Worm (Caenorhabditis elegans): ENCODE results near the gene glc-1.

Gene glc-1

DNA sequence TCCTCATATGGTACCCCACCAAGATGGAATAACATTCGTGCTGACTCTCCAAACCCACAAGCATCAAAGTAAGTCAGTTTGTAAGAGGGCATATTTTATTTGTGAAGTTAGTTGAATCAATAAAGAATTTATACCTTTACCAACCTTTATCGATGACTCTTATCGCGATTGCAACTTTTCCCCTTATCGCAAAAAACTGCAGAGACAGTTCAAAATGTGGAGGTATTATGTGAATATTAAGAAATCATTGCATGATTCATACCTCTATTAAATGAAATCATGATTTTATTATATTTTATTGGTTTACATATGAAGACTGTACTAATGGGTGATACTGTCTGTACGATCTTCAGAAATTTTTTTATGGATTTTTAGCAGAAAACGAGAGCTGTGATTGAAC lies 12.7 kb downstream of the glc-1 start, which contains the start of gene gst-22:
gst-22 (minus strand) TSS at position 103 of the 400 bp plus-strand sequence.
- peak; percentile 51 for TF ChIP-seq nhr-80 (tag; optimal IDR thresholded peaks at IDR 0.05)
- TF ChIP-seq Y67H2A.10 (GFP tag; conservative IDR thresholded peaks at IDR 0.05): no peak
- no peak for TF ChIP-seq B0261.1 (tag; optimal IDR thresholded peaks at IDR 0.05)

- TF ChIP-seq ztf-22 (GFP tag; optimal IDR thresholded peaks at IDR 0.05) (no peak), pha-4 (tag; optimal IDR thresholded peaks at IDR 0.05) (no peak), F37B4.10 (GFP tag; IDR thresholded peaks at IDR 0.05) (no peak), ztf-25 (GFP tag; IDR thresholded peaks at IDR 0.05) (no peak), ceh-27 (GFP tag; optimal IDR thresholded peaks at IDR 0.05) (no peak), let-526 (GFP tag; IDR thresholded peaks at IDR 0.05) (no peak), B0336.3 (GFP tag; IDR thresholded peaks at IDR 0.05) (no peak), nhr-27 (tag; optimal IDR thresholded peaks at IDR 0.05) (no peak), mcd-1 (GFP tag; IDR thresholded peaks at IDR 0.05) (no peak), Y53F4B.3 (GFP tag; IDR thresholded peaks at IDR 0.05) (no peak), B0261.1 (tag; optimal IDR thresholded peaks at IDR 0.05) (no peak), sdz-38 (tag; optimal IDR thresholded peaks at IDR 0.05) (no peak), unc-62 (GFP tag; optimal IDR thresholded peaks at IDR 0.05) (no peak), die-1 (tag; optimal IDR thresholded peaks at IDR 0.05) (no peak), F33H1.4 (GFP tag; IDR thresholded peaks at IDR 0.05) (no peak), zfh-2 (GFP tag; conservative IDR thresholded peaks at IDR 0.05) (no peak), ceh-91 (GFP tag; IDR thresholded peaks at IDR 0.05) (no peak)
Observed at ce11 chrV:16233624-16234023, 14.2 kb downstream of the glc-1 start, which contains the start of gene clec-233. Gene clec-233 (plus strand): TSS chrV:16233924.

- TF ChIP-seq lsy-27 (tag; optimal IDR thresholded peaks at IDR 0.05; ENCODE audit: borderline replicate concordance, insufficient read depth) (no peak), egrh-3 (GFP tag; IDR thresholded peaks at IDR 0.05) (no peak), atf-7 (tag; optimal IDR thresholded peaks at IDR 0.05) (no peak), aptf-2 (GFP tag; conservative IDR thresholded peaks at IDR 0.05) (no peak), ama-1 (optimal IDR thresholded peaks at IDR 0.05) (no peak), ama-1 (GFP tag; optimal IDR thresholded peaks at IDR 0.05) (no peak), B0035.1 (tag; optimal IDR thresholded peaks at IDR 0.05) (no peak), efl-1 (GFP tag; optimal IDR thresholded peaks at IDR 0.05) (no peak), madf-6 (GFP tag; IDR thresholded peaks at IDR 0.05) (no peak), ztf-22 (GFP tag; optimal IDR thresholded peaks at IDR 0.05) (no peak), nfya-1 (tag; optimal IDR thresholded peaks at IDR 0.05; ENCODE audit: borderline replicate concordance, insufficient read depth) (no peak), dpl-1 (GFP tag; optimal IDR thresholded peaks at IDR 0.05) (no peak), mcd-1 (GFP tag; IDR thresholded peaks at IDR 0.05) (no peak)
Observed at ce11 chrV:16235135-16235534, 15.7 kb downstream of the glc-1 start, which contains the start of gene F21H7.3. Gene F21H7.3 (minus strand): TSS chrV:16235235.

ce11 chrV:16235647-16236046 lies 16.2 kb downstream of the glc-1 start, which contains the start of gene srh-98:
Gene srh-98 (minus strand): TSS chrV:16235747.
- TF ChIP-seq T26A5.8 (tag; optimal IDR thresholded peaks at IDR 0.05) (no peak), dpff-1 (tag; optimal IDR thresholded peaks at IDR 0.05) (no peak), egrh-3 (GFP tag; IDR thresholded peaks at IDR 0.05) (no peak), ccch-3 (GFP tag; optimal IDR thresholded peaks at IDR 0.05) (no peak), hmg-1.2 (GFP tag; IDR thresholded peaks at IDR 0.05) (no peak), F52B5.7 (tag; optimal IDR thresholded peaks at IDR 0.05) (no peak), sea-2 (GFP tag; IDR thresholded peaks at IDR 0.05) (no peak), lin-40 (tag; optimal IDR thresholded peaks at IDR 0.05) (no peak)
